Fruit fly (Drosophila melanogaster): Measurements from ENCODE around the gene sds22.
A peak's percentile ranks its signal among the peaks of the same experiment; 100 is the strongest.

The sds22 gene

DNA sequence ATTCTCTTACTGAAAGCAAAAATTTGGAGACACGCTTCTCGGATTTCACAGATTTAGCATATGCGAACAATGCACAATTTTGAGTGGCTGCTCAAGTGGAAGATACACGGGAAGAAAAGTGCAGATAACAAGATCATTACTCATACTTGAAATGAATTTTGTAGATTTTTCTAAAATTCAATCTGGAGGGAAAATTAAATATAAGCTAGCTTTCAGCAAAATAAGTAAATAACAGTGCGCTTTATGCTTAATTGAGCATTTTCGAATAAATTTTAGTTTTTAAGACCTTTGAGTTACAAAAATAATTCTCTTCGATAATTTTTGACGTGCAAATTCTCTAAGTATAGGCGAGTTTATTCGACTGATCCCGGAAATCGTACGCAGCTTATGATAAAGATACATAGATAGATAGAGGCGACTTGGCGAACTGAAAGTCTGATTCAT, 9.3 kb downstream of the sds22 start (continued):
- TF ChIP-seq cas (GFP tag; IDR thresholded peaks at IDR 0.05) (no peak), dmrt11E (tag; optimal IDR thresholded peaks at IDR 0.05) (peak; percentile 5), CG4707 (GFP tag; optimal IDR thresholded peaks at IDR 0.05) (no peak), ftz-f1 (GFP tag; optimal IDR thresholded peaks at IDR 0.05) (no peak), CG15073 (GFP tag; optimal IDR thresholded peaks at IDR 0.05) (no peak), Xrp1 (GFP tag; IDR thresholded peaks at IDR 0.05) (peak; percentile 57; the same call in 1 of the 2 replicates), CoRest (tag; optimal IDR thresholded peaks at IDR 0.05) (peak; percentile 3), onecut (GFP tag; IDR thresholded peaks at IDR 0.05) (no peak), ara (GFP tag; IDR thresholded peaks at IDR 0.05) (peak; percentile 50; the same call in 1 of the 2 replicates), Hr51 (GFP tag; optimal IDR thresholded peaks at IDR 0.05) (peak in 1 of 2 experiments; percentile 22), CG4730 (GFP tag; IDR thresholded peaks at IDR 0.05) (no peak), CG1647 (GFP tag; optimal IDR thresholded peaks at IDR 0.05) (no peak), phol (tag; optimal IDR thresholded peaks at IDR 0.05) (peak; percentile 77), pros (GFP tag; optimal IDR thresholded peaks at IDR 0.05) (no peak), ATbp (GFP tag; optimal IDR thresholded peaks at IDR 0.05) (no peak), CG9817 (tag; optimal IDR thresholded peaks at IDR 0.05) (no peak), luna (GFP tag; optimal IDR thresholded peaks at IDR 0.05) (no peak), p53 (GFP tag; optimal IDR thresholded peaks at IDR 0.05) (peak; percentile 2), ab (GFP tag; optimal IDR thresholded peaks at IDR 0.05) (no peak), Neu2 (GFP tag; optimal IDR thresholded peaks at IDR 0.05; ENCODE audit: borderline replicate concordance) (no peak), zen (tag; optimal IDR thresholded peaks at IDR 0.05) (peak; percentile 51), Oaz (GFP tag; IDR thresholded peaks at IDR 0.05) (no peak), pzg (GFP tag; optimal IDR thresholded peaks at IDR 0.05) (no peak), nerfin-2 (GFP tag; IDR thresholded peaks at IDR 0.05; ENCODE audit: partially characterized antibody) (no peak), slp2 (GFP tag; optimal IDR thresholded peaks at IDR 0.05) (no peak), disco-r (GFP tag; optimal IDR thresholded peaks at IDR 0.05) (no peak), CG8359 (GFP tag; optimal IDR thresholded peaks at IDR 0.05; ENCODE audit: borderline replicate concordance) (peak; percentile 50), CG2199 (GFP tag; IDR thresholded peaks at IDR 0.05) (no peak), Deaf1 (tag; optimal IDR thresholded peaks at IDR 0.05) (peak; percentile 8), ato (GFP tag; IDR thresholded peaks at IDR 0.05; ENCODE audit: partially characterized antibody) (no peak), CG13624 (GFP tag; optimal IDR thresholded peaks at IDR 0.05) (peak; percentile 31), chif (GFP tag; optimal IDR thresholded peaks at IDR 0.05) (peak in 1 of 2 experiments; percentile 49), TFAM (GFP tag; optimal IDR thresholded peaks at IDR 0.05) (no peak), CG11560 (tag; IDR thresholded peaks at IDR 0.05) (no peak), CG7987 (GFP tag; optimal IDR thresholded peaks at IDR 0.05) (no peak), unpg (GFP tag; optimal IDR thresholded peaks at IDR 0.05) (peak; percentile 52), ken (GFP tag; IDR thresholded peaks at IDR 0.05) (no peak), lola (GFP tag; optimal IDR thresholded peaks at IDR 0.05) (no peak), CG17829 (tag; optimal IDR thresholded peaks at IDR 0.05) (peak; percentile 33), knrl (GFP tag; IDR thresholded peaks at IDR 0.05; ENCODE audit: partially characterized antibody) (no peak), ham (GFP tag; IDR thresholded peaks at IDR 0.05) (no peak), CG16863 (GFP tag; optimal IDR thresholded peaks at IDR 0.05) (no peak), Oli (tag; optimal IDR thresholded peaks at IDR 0.05) (no peak), CG17186 (GFP tag; optimal IDR thresholded peaks at IDR 0.05) (no peak), HLH54F (GFP tag; optimal IDR thresholded peaks at IDR 0.05) (no peak), CG12071 (GFP tag; optimal IDR thresholded peaks at IDR 0.05) (peak; percentile 50), CG31224 (GFP tag; IDR thresholded peaks at IDR 0.05) (no peak), HLH4C (GFP tag; IDR thresholded peaks at IDR 0.05; ENCODE audit: partially characterized antibody) (no peak), MTF-1 (GFP tag; optimal IDR thresholded peaks at IDR 0.05; ENCODE audit: borderline replicate concordance) (no peak), CG4360 (GFP tag; IDR thresholded peaks at IDR 0.05) (no peak)

All from whole organism, embryonic.